Worm (Caenorhabditis elegans): ENCODE results near the gene T25B2.3.

- TF ChIP-seq nhr-237 (tag; optimal IDR thresholded peaks at IDR 0.05) (no peak), dpl-1 (GFP tag; optimal IDR thresholded peaks at IDR 0.05) (no peak), fkh-10 (GFP tag; optimal IDR thresholded peaks at IDR 0.05) (no peak), pqm-1 (tag; optimal IDR thresholded peaks at IDR 0.05) (no peak), set-16 (GFP tag; IDR thresholded peaks at IDR 0.05) (no peak), pha-4 (GFP tag; IDR thresholded peaks at IDR 0.05) (no peak), pha-4 (tag; optimal IDR thresholded peaks at IDR 0.05) (no peak)
Observed at ce11 chrX:6216551-6216950, 40.6 kb downstream of the T25B2.3 start, which contains the start of gene lrch-1.

Data from whole organism, L4 larva.